Fruit fly (Drosophila melanogaster): ENCODE measurements around the gene CG3397.

CG3397 gene

DNA sequence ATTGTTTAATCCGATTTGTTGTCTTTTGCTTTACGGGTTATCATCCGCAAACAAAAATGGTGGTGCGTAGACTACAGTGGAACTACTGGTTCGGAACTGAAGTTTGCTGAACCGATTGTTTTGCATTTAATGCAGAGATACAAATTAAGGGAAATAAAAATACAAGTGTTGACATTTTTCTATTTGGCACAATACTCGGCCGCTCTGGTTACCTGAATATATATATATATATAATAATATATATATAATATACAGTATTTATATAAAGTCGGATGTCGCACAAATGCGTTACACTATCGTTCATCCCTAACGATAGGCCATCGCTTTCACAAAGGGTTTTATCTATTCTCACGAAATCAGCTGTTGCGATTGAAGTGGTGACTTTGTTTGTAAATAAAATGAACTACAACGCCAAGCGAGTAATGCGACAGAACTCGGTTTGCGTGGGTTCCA is 32.5 kb upstream of the CG3397 start, which contains the start of the genes DCAF12 and Spt3:
TSS of gene DCAF12 (minus strand) at position 204 of the 453 bp plus-strand sequence.
TSS of gene Spt3 (plus strand) at position 329 of the 453 bp plus-strand sequence.
- TF ChIP-seq pan (optimal IDR thresholded peaks at IDR 0.05): no peak
- peak; percentile 13 for TF ChIP-seq CG9705 (GFP tag; optimal IDR thresholded peaks at IDR 0.05)
- TF ChIP-seq Myc (optimal IDR thresholded peaks at IDR 0.05): peak; percentile 3
- peak; percentile 17 for TF ChIP-seq CG32264 (GFP tag; optimal IDR thresholded peaks at IDR 0.05)
- TF ChIP-seq HLH106 (tag; optimal IDR thresholded peaks at IDR 0.05): peak; percentile 74
- TF ChIP-seq woc (GFP tag; optimal IDR thresholded peaks at IDR 0.05): peak; percentile 83
- peak; percentile 50 for TF ChIP-seq dmrt93B (GFP tag; optimal IDR thresholded peaks at IDR 0.05)
- TF ChIP-seq psq (GFP tag; optimal IDR thresholded peaks at IDR 0.05): peak; percentile 52
- no peak for TF ChIP-seq foxo (GFP tag; optimal IDR thresholded peaks at IDR 0.05)
- no peak for TF ChIP-seq N (GFP tag; optimal IDR thresholded peaks at IDR 0.05)

- no peak for TF ChIP-seq dl (GFP tag; optimal IDR thresholded peaks at IDR 0.05; ENCODE audit: insufficient read depth in 1 of 2, partially characterized antibody in 2 of 2)
- peak; percentile 85 for TF ChIP-seq rgr (GFP tag; optimal IDR thresholded peaks at IDR 0.05)
- TF ChIP-seq h (GFP tag; optimal IDR thresholded peaks at IDR 0.05): peak; percentile 84
- peak in 1 of 2 experiments; percentile 89 for TF ChIP-seq foxo (GFP tag; optimal IDR thresholded peaks at IDR 0.05)
- no peak for TF ChIP-seq CG32264 (GFP tag; optimal IDR thresholded peaks at IDR 0.05)
- no peak for TF ChIP-seq Hnf4 (GFP tag; optimal IDR thresholded peaks at IDR 0.05)
- peak; percentile 61 for TF ChIP-seq br (GFP tag; optimal IDR thresholded peaks at IDR 0.05)
- no peak for TF ChIP-seq jim (GFP tag; optimal IDR thresholded peaks at IDR 0.05)
- peak; percentile 84 for TF ChIP-seq dmrt93B (GFP tag; optimal IDR thresholded peaks at IDR 0.05)
- TF ChIP-seq ey (GFP tag; optimal IDR thresholded peaks at IDR 0.05): peak; percentile 78
- TF ChIP-seq Hr78 (GFP tag; optimal IDR thresholded peaks at IDR 0.05): no peak
- TF ChIP-seq woc (GFP tag; optimal IDR thresholded peaks at IDR 0.05): peak; percentile 93
- peak; percentile 80 for TF ChIP-seq sv (GFP tag; optimal IDR thresholded peaks at IDR 0.05)
- TF ChIP-seq HLH106 (tag; optimal IDR thresholded peaks at IDR 0.05): peak; percentile 91
- TF ChIP-seq CrebA (GFP tag; optimal IDR thresholded peaks at IDR 0.05; ENCODE audit: borderline replicate concordance): no peak
- TF ChIP-seq Dif (GFP tag; optimal IDR thresholded peaks at IDR 0.05; ENCODE audit: partially characterized antibody): no peak
- TF ChIP-seq fru (GFP tag; optimal IDR thresholded peaks at IDR 0.05): peak; percentile 82
- peak; percentile 76 for TF ChIP-seq Sp1 (GFP tag; optimal IDR thresholded peaks at IDR 0.05)
- TF ChIP-seq sage (GFP tag; optimal IDR thresholded peaks at IDR 0.05): no peak
- peak; percentile 54 for TF ChIP-seq GATAd (GFP tag; optimal IDR thresholded peaks at IDR 0.05)
- peak; percentile 69 for TF ChIP-seq dsf (GFP tag; optimal IDR thresholded peaks at IDR 0.05; ENCODE audit: borderline replicate concordance)
- no peak for TF ChIP-seq Dfd (GFP tag; optimal IDR thresholded peaks at IDR 0.05)
- TF ChIP-seq usp (GFP tag; optimal IDR thresholded peaks at IDR 0.05): no peak
- TF ChIP-seq Myc (optimal IDR thresholded peaks at IDR 0.05): peak; percentile 86
- TF ChIP-seq tai (GFP tag; optimal IDR thresholded peaks at IDR 0.05): no peak
- TF ChIP-seq pan (optimal IDR thresholded peaks at IDR 0.05): no peak
- TF ChIP-seq Rel (GFP tag; optimal IDR thresholded peaks at IDR 0.05): no peak
- TF ChIP-seq Rel (tag; optimal IDR thresholded peaks at IDR 0.05): peak; percentile 10
- no peak for TF ChIP-seq Vsx2 (GFP tag; optimal IDR thresholded peaks at IDR 0.05; ENCODE audit: partially characterized antibody)
- no peak for TF ChIP-seq Jra (GFP tag; optimal IDR thresholded peaks at IDR 0.05)
- TF ChIP-seq psq (GFP tag; optimal IDR thresholded peaks at IDR 0.05): peak; percentile 78
- TF ChIP-seq CG9705 (GFP tag; optimal IDR thresholded peaks at IDR 0.05): peak; percentile 72
- peak; percentile 78 for TF ChIP-seq OdsH (GFP tag; optimal IDR thresholded peaks at IDR 0.05)
Measured at dm6 chr3R:12010202-12010824, 26.0 kb upstream of the CG3397 start, which contains the start of the genes KLHL18 and GCC185. Gene KLHL18 (minus strand): TSS chr3R:12010434. Gene GCC185 (plus strand): TSS chr3R:12010772.

- no peak for TF ChIP-seq pan (optimal IDR thresholded peaks at IDR 0.05)
- no peak for TF ChIP-seq CrebA (GFP tag; optimal IDR thresholded peaks at IDR 0.05; ENCODE audit: borderline replicate concordance)
- no peak for TF ChIP-seq Dfd (GFP tag; optimal IDR thresholded peaks at IDR 0.05)
- no peak for TF ChIP-seq sage (GFP tag; optimal IDR thresholded peaks at IDR 0.05)
- TF ChIP-seq ey (GFP tag; optimal IDR thresholded peaks at IDR 0.05): no peak
- TF ChIP-seq CG32264 (GFP tag; optimal IDR thresholded peaks at IDR 0.05): no peak
- TF ChIP-seq Hr83 (GFP tag; optimal IDR thresholded peaks at IDR 0.05; ENCODE audit: poor library complexity, severe bottlenecking): no peak
- TF ChIP-seq Myc (optimal IDR thresholded peaks at IDR 0.05): no peak
- no peak for TF ChIP-seq CG9705 (GFP tag; optimal IDR thresholded peaks at IDR 0.05)
- TF ChIP-seq GATAd (GFP tag; optimal IDR thresholded peaks at IDR 0.05): no peak
- no peak for TF ChIP-seq lola (GFP tag; optimal IDR thresholded peaks at IDR 0.05)
- TF ChIP-seq Vsx2 (GFP tag; optimal IDR thresholded peaks at IDR 0.05; ENCODE audit: partially characterized antibody): no peak
Measured at dm6 chr3R:12006417-12006816, 22.1 kb upstream of the CG3397 start.

Data from whole organism, wandering third instar larva.